Fruit fly (Drosophila melanogaster) whole organism, embryonic: ENCODE measurements around the gene Ptpmeg2.
A peak's percentile ranks its signal among the peaks of the same experiment; 100 is the strongest.

Experiments
- CG10209 ChIP-seq: fragments of 200-800 bp; sonication (Bioruptor generic); optimal IDR thresholded peaks from 3 replicates; lab custom pipeline; 2017; ENCODE audit warnings: missing biosample characterization, mild to moderate bottlenecking, missing genetic modification characterization, missing genetic modification reagents
- CG10267 ChIP-seq: fragments of 200-800 bp; sonication (Bioruptor generic); optimal IDR thresholded peaks from 2 replicates; lab custom pipeline; 2018; ENCODE audit warnings: missing biosample characterization, mild to moderate bottlenecking, missing genetic modification characterization, moderate library complexity
- CG10274 ChIP-seq: fragments of 200-800 bp; sonication (Bioruptor generic); optimal IDR thresholded peaks from 3 replicates; lab custom pipeline; 2017; ENCODE audit warnings: missing biosample characterization, mild to moderate bottlenecking, missing genetic modification characterization
- CG11085 ChIP-seq: fragments of 200-800 bp; sonication (Bioruptor generic); IDR thresholded peaks from 2 replicates; pipeline ENCODE4 v1.3.6; 2022; ENCODE audit warnings: missing biosample characterization, missing genetic modification characterization
- CG11504 ChIP-seq: fragments of 200-800 bp; sonication (Bioruptor generic); optimal IDR thresholded peaks from 3 replicates; lab custom pipeline; 2019; ENCODE audit warnings: missing biosample characterization, mild to moderate bottlenecking, missing genetic modification characterization, moderate library complexity
- CG11560 ChIP-seq: fragments of 200-800 bp; sonication (Bioruptor generic); IDR thresholded peaks from 3 replicates; pipeline ENCODE4 v1.3.6; 2022; ENCODE audit warnings: missing biosample characterization, missing genetic modification characterization
- CG11723 ChIP-seq: fragments of 200-800 bp; sonication (Bioruptor generic); optimal IDR thresholded peaks from 2 replicates; lab custom pipeline; 2017; ENCODE audit warnings: missing biosample characterization, mild to moderate bottlenecking, missing genetic modification characterization
- CG12659 ChIP-seq: fragments of 200-800 bp; sonication (Bioruptor generic); optimal IDR thresholded peaks from 3 replicates; lab custom pipeline; 2017; ENCODE audit warnings: mild to moderate bottlenecking, missing biosample characterization, missing genetic modification reagents, missing genetic modification characterization
- CG13287 ChIP-seq: fragments of 200-800 bp; sonication (Bioruptor generic); IDR thresholded peaks from 2 replicates; pipeline ENCODE4 v1.3.6; 2022; ENCODE audit warnings: missing biosample characterization, missing genetic modification characterization; ENCODE audit not compliant: partially characterized antibody
- CG14441 ChIP-seq: fragments of 200-800 bp; sonication (Bioruptor generic); IDR thresholded peaks from 2 replicates; pipeline ENCODE4 v1.3.6; 2022; ENCODE audit warnings: missing biosample characterization, missing genetic modification characterization
- CG1602 ChIP-seq: fragments of 200-800 bp; sonication (Bioruptor generic); optimal IDR thresholded peaks from 3 replicates; lab custom pipeline; 2016; ENCODE audit warnings: missing biosample characterization, missing genetic modification characterization
- CG17328 ChIP-seq: fragments of 200-800 bp; sonication (Bioruptor generic); IDR thresholded peaks from 2 replicates; pipeline ENCODE4 v1.3.6; 2022; ENCODE audit warnings: missing biosample characterization, missing genetic modification characterization
- CG18262 ChIP-seq: fragments of 200-800 bp; optimal IDR thresholded peaks from 3 replicates; lab custom pipeline; 2019; ENCODE audit warnings: missing biosample characterization, mild to moderate bottlenecking, missing genetic modification characterization, moderate library complexity
- CG34224 ChIP-seq: fragments of 200-800 bp; sonication (Bioruptor generic); IDR thresholded peaks from 3 replicates; pipeline ENCODE4 v1.3.6; 2022; ENCODE audit warnings: missing biosample characterization, missing genetic modification characterization; ENCODE audit not compliant: partially characterized antibody
- CG3838 ChIP-seq: fragments of 200-800 bp; sonication (Bioruptor generic); optimal IDR thresholded peaks from 3 replicates; lab custom pipeline; 2016; ENCODE audit warnings: missing biosample characterization, missing genetic modification characterization
- CG3995 ChIP-seq: fragments of 200-800 bp; sonication (Bioruptor generic); optimal IDR thresholded peaks from 3 replicates; lab custom pipeline; 2016; ENCODE audit warnings: missing biosample characterization, missing genetic modification characterization
- CG4404 ChIP-seq: fragments of 200-800 bp; sonication (Bioruptor generic); IDR thresholded peaks from 2 replicates; pipeline ENCODE4 v1.3.6; 2022; ENCODE audit warnings: missing biosample characterization, missing genetic modification characterization
- CG5180 ChIP-seq: fragments of 200-800 bp; sonication (Bioruptor generic); optimal IDR thresholded peaks from 3 replicates; lab custom pipeline; 2017; ENCODE audit warnings: missing biosample characterization, missing genetic modification characterization, mild to moderate bottlenecking, moderate library complexity, missing genetic modification reagents
- CG6254 ChIP-seq: fragments of 200-800 bp; sonication (Bioruptor generic); optimal IDR thresholded peaks from 3 replicates; lab custom pipeline; 2017; ENCODE audit warnings: mild to moderate bottlenecking, missing biosample characterization, missing genetic modification reagents, missing genetic modification characterization
- CG6654 ChIP-seq: fragments of 200-800 bp; sonication (Bioruptor generic); optimal IDR thresholded peaks from 2 replicates; lab custom pipeline; 2017; ENCODE audit warnings: missing biosample characterization, mild to moderate bottlenecking, missing genetic modification characterization
- CG8359 ChIP-seq: fragments of 200-800 bp; sonication (Bioruptor generic); optimal IDR thresholded peaks from 2 replicates; lab custom pipeline; 2017; ENCODE audit warnings: missing biosample characterization, mild to moderate bottlenecking, missing genetic modification characterization, borderline replicate concordance
- CG8944 ChIP-seq: fragments of 200-800 bp; sonication (Bioruptor generic); optimal IDR thresholded peaks from 3 replicates; lab custom pipeline; 2016; ENCODE audit warnings: missing biosample characterization, missing genetic modification characterization
- CG9215 ChIP-seq: fragments of 200-800 bp; sonication (Bioruptor generic); IDR thresholded peaks from 2 replicates; pipeline ENCODE4 v1.3.6; 2022; ENCODE audit warnings: missing biosample characterization, missing genetic modification characterization
- CG9817 ChIP-seq: fragments of 200-800 bp; sonication (Bioruptor generic); optimal IDR thresholded peaks from 2 replicates; lab custom pipeline; 2018; ENCODE audit warnings: missing biosample characterization, mild to moderate bottlenecking, missing genetic modification characterization, moderate library complexity
- CTCF ChIP-seq: fragments of 200-800 bp; sonication (Bioruptor generic); optimal IDR thresholded peaks from 2 replicates; lab custom pipeline; 2017; ENCODE audit warnings: missing biosample characterization, mild to moderate bottlenecking, missing genetic modification characterization, moderate library complexity
- Deaf1 ChIP-seq: fragments of 200-800 bp; optimal IDR thresholded peaks from 3 replicates; lab custom pipeline; 2019; ENCODE audit warnings: missing biosample characterization, mild to moderate bottlenecking, missing genetic modification characterization, moderate library complexity
- Dek ChIP-seq: fragments of 200-800 bp; sonication (Bioruptor generic); optimal IDR thresholded peaks from 3 replicates; lab custom pipeline; 2019; ENCODE audit warnings: missing biosample characterization, mild to moderate bottlenecking, missing genetic modification characterization, moderate library complexity
- Hey ChIP-seq: fragments of 200-800 bp; sonication (Bioruptor generic); optimal IDR thresholded peaks from 3 replicates; lab custom pipeline; 2018; ENCODE audit warnings: missing biosample characterization, mild to moderate bottlenecking, missing genetic modification characterization
- Hr3 ChIP-seq: fragments of 200-800 bp; sonication (Bioruptor generic); optimal IDR thresholded peaks from 3 replicates; lab custom pipeline; 2016; ENCODE audit warnings: missing biosample characterization, missing genetic modification characterization
- NK7.1 ChIP-seq: fragments of 200-800 bp; sonication (Bioruptor generic); optimal IDR thresholded peaks from 3 replicates; lab custom pipeline; 2016; ENCODE audit warnings: missing biosample characterization, missing genetic modification characterization
- Poxn ChIP-seq: fragments of 200-800 bp; sonication (Bioruptor generic); IDR thresholded peaks from 2 replicates; pipeline ENCODE4 v1.3.6; 2022; ENCODE audit warnings: missing biosample characterization, missing genetic modification characterization
- corto ChIP-seq: fragments of 200-800 bp; sonication (Bioruptor generic); optimal IDR thresholded peaks from 2 replicates; lab custom pipeline; 2016; ENCODE audit warnings: missing biosample characterization, mild to moderate bottlenecking, missing genetic modification characterization, moderate library complexity
- en ChIP-seq: fragments of 200-800 bp; sonication (Bioruptor generic); optimal IDR thresholded peaks from 2 replicates; lab custom pipeline; 2016; ENCODE audit warnings: missing biosample characterization, missing genetic modification characterization
- gcm2 ChIP-seq: fragments of 200-800 bp; sonication (Bioruptor generic); optimal IDR thresholded peaks from 2 replicates; lab custom pipeline; 2016; ENCODE audit warnings: missing biosample characterization, missing genetic modification characterization
- ham ChIP-seq: fragments of 200-800 bp; sonication (Bioruptor generic); IDR thresholded peaks from 2 replicates; pipeline ENCODE4 v1.3.6; 2022; ENCODE audit warnings: missing biosample characterization, missing genetic modification characterization
- inv ChIP-seq: fragments of 200-800 bp; sonication (Bioruptor generic); IDR thresholded peaks from 2 replicates; pipeline ENCODE4 v1.3.6; 2022; ENCODE audit warnings: missing biosample characterization, missing genetic modification characterization; ENCODE audit not compliant: partially characterized antibody
- jigr1 ChIP-seq: fragments of 200-800 bp; sonication (Bioruptor generic); IDR thresholded peaks from 3 replicates; pipeline ENCODE4 v1.3.6; 2022; ENCODE audit warnings: missing biosample characterization, missing genetic modification characterization
- kay ChIP-seq: fragments of 200-800 bp; sonication (Bioruptor generic); optimal IDR thresholded peaks from 2 replicates; lab custom pipeline; 2016; ENCODE audit warnings: missing biosample characterization, missing genetic modification characterization
- lbe ChIP-seq: fragments of 200-800 bp; sonication (Bioruptor generic); optimal IDR thresholded peaks from 2 replicates; lab custom pipeline; 2016; ENCODE audit warnings: missing biosample characterization, mild to moderate bottlenecking, missing genetic modification characterization
- oc ChIP-seq: fragments of 200-800 bp; sonication (Bioruptor generic); optimal IDR thresholded peaks from 2 replicates; lab custom pipeline; 2018; ENCODE audit warnings: missing biosample characterization, mild to moderate bottlenecking, missing genetic modification characterization, moderate library complexity
- pb ChIP-seq: fragments of 200-800 bp; sonication (Bioruptor generic); optimal IDR thresholded peaks from 3 replicates; lab custom pipeline; 2016; ENCODE audit warnings: missing biosample characterization, missing genetic modification characterization
- prd ChIP-seq, 3 experiments: fragments of >200 bp in 2 of 3; fragments of 200-800 bp in 1 of 3; sonication (Bioruptor generic) in 1 of 3; optimal IDR thresholded peaks in 2 of 3; IDR thresholded peaks in 1 of 3; 2 replicates in 2 of 3; 3 replicates in 1 of 3; pipeline versions ENCODE4 v1.3.6 to Lab custom; 2017 to 2022; ENCODE audit warnings: missing biosample characterization in 1 of 3, missing genetic modification characterization in 1 of 3
- sim ChIP-seq: fragments of 200-800 bp; sonication (Bioruptor generic); IDR thresholded peaks from 2 replicates; pipeline ENCODE4 v1.3.6; 2022; ENCODE audit warnings: missing biosample characterization, missing genetic modification characterization
- sisA ChIP-seq: fragments of 200-800 bp; sonication (Bioruptor generic); IDR thresholded peaks from 2 replicates; pipeline ENCODE4 v1.3.6; 2022; ENCODE audit warnings: missing biosample characterization, missing genetic modification characterization
- sob ChIP-seq: fragments of 200-800 bp; sonication (Bioruptor generic); IDR thresholded peaks from 2 replicates; pipeline ENCODE4 v1.3.6; 2022; ENCODE audit warnings: missing biosample characterization, missing genetic modification characterization
- sqz ChIP-seq: fragments of 200-800 bp; sonication (Bioruptor generic); optimal IDR thresholded peaks from 3 replicates; lab custom pipeline; 2018; ENCODE audit warnings: missing biosample characterization, mild to moderate bottlenecking, missing genetic modification characterization
- trem ChIP-seq: fragments of 200-800 bp; optimal IDR thresholded peaks from 3 replicates; lab custom pipeline; 2019; ENCODE audit warnings: missing biosample characterization, mild to moderate bottlenecking, missing genetic modification characterization, moderate library complexity
- zen2 ChIP-seq: fragments of 200-800 bp; sonication (Bioruptor generic); IDR thresholded peaks from 3 replicates; pipeline ENCODE4 v1.3.6; 2022; ENCODE audit warnings: missing biosample characterization, missing genetic modification characterization; ENCODE audit not compliant: partially characterized antibody
- zfh1 ChIP-seq: fragments of 200-800 bp; sonication (Bioruptor generic); IDR thresholded peaks from 3 replicates; pipeline ENCODE4 v1.3.6; 2022; ENCODE audit warnings: missing biosample characterization, missing genetic modification characterization

Gene Ptpmeg2

dm6 chrX:9584104-9584947 is 74.6 kb downstream of the Ptpmeg2 start (continued):
- TF ChIP-seq sqz (no peak), en (GFP tag; lab: Kevin White, UChicago) (no peak), CG5180 (GFP tag; lab: Kevin White, UChicago) (no peak), lbe (no peak), CG18262 (tag; lab: Kevin White, UChicago) (no peak), CG9215 (GFP tag; lab: Robert Waterston, UW) (peak; percentile 42; the same call in 1 of the 2 replicates), corto (GFP tag; lab: Kevin White, UChicago) (no peak), CG13287 (GFP tag; lab: Robert Waterston, UW) (peak; percentile 22; the same call in 1 of the 2 replicates), Hey (tag; lab: Kevin White, UChicago) (no peak), CG4404 (GFP tag; lab: Robert Waterston, UW) (peak; percentile 34; the same call in 1 of the 2 replicates), trem (tag; lab: Kevin White, UChicago) (no peak), CG8359 (no peak), Deaf1 (peak; percentile 38), CG11085 (GFP tag; lab: Robert Waterston, UW) (no peak), sob (GFP tag; lab: Robert Waterston, UW) (no peak; the same call in 1 of the 2 replicates), pb (GFP tag; lab: Kevin White, UChicago) (no peak), gcm2 (GFP tag; lab: Kevin White, UChicago) (no peak), CG9817 (peak; percentile 44), inv (GFP tag; lab: Robert Waterston, UW) (no peak), CG11560 (tag; lab: Robert Waterston, UW) (no peak), prd (optimal IDR thresholded peaks at IDR 0.05; lab: Kevin White, UChicago) (no peak), prd (GFP tag; IDR thresholded peaks at IDR 0.05; lab: Robert Waterston, UW) (peak; percentile 35; the same call in 1 of the 3 replicates), sisA (GFP tag; lab: Robert Waterston, UW) (peak; percentile 51), Hr3 (GFP tag; lab: Kevin White, UChicago) (peak; percentile 9), Dek (tag; lab: Kevin White, UChicago) (peak; percentile 58), Poxn (no peak), CG11504 (tag; lab: Kevin White, UChicago) (no peak), CG6254 (GFP tag; lab: Kevin White, UChicago) (no peak), jigr1 (0 out of 3 replicates have a peak, but pooled peaks have one; percentile 25), CG10267 (tag; lab: Kevin White, UChicago) (no peak), CG10209 (no peak), CTCF (GFP tag; lab: Kevin White, UChicago) (no peak), sim (GFP tag; lab: Robert Waterston, UW) (no peak), CG3838 (GFP tag; lab: Kevin White, UChicago) (no peak), CG3995 (GFP tag; lab: Kevin White, UChicago) (no peak), zen2 (GFP tag; lab: Robert Waterston, UW) (no peak), CG12659 (no peak), CG17328 (GFP tag; lab: Robert Waterston, UW) (no peak), CG6654 (GFP tag; lab: Kevin White, UChicago) (peak; percentile 6), NK7.1 (GFP tag; lab: Kevin White, UChicago) (no peak), zfh1 (GFP tag; lab: Robert Waterston, UW) (no peak), CG34224 (GFP tag; lab: Robert Waterston, UW) (peak; percentile 28; the same call in 1 of the 3 replicates), kay (no peak), CG11723 (no peak), CG14441 (peak; percentile 53; the same call in 1 of the 2 replicates), ham (no peak), CG8944 (GFP tag; lab: Kevin White, UChicago) (no peak), oc (tag; lab: Kevin White, UChicago) (no peak), CG10274 (GFP tag; lab: Kevin White, UChicago) (peak; percentile 73), CG1602 (GFP tag; lab: Kevin White, UChicago) (peak; percentile 21)
